Worm (Caenorhabditis elegans) whole organism, L2 larva: Measurements from ENCODE around the gene srsx-22.

Experiments used
- R02D3.7 ChIP-seq: fragments of 150-350 bp; optimal IDR thresholded peaks from 2 replicates; lab custom pipeline; 2014; ENCODE audit warnings: missing biosample characterization, missing genetic modification characterization
- aly-2 ChIP-seq: fragments of 150-350 bp; optimal IDR thresholded peaks from 2 replicates; lab custom pipeline; 2014; ENCODE audit warnings: missing biosample characterization, missing genetic modification characterization
- ama-1 ChIP-seq: fragments of 150-350 bp; optimal IDR thresholded peaks from 2 replicates; lab custom pipeline; 2018; ENCODE audit warnings: inconsistent platforms
- blmp-1 ChIP-seq: sonication (generic microtip); optimal IDR thresholded peaks from 2 replicates; lab custom pipeline; 2017; ENCODE audit warnings: missing genetic modification characterization, mild to moderate bottlenecking, missing compliant biosample characterization, antibody characterized with exemption, moderate library complexity; ENCODE audit not compliant: insufficient read depth
- elt-1 ChIP-seq: fragments of 150-350 bp; optimal IDR thresholded peaks from 2 replicates; lab custom pipeline; 2014; ENCODE audit warnings: missing biosample characterization, missing genetic modification characterization
- fos-1 ChIP-seq: fragments of 150-350 bp; optimal IDR thresholded peaks from 2 replicates; lab custom pipeline; 2014; ENCODE audit warnings: missing biosample characterization, missing genetic modification characterization
- lin-11 ChIP-seq: fragments of 150-350 bp; sonication (generic microtip); optimal IDR thresholded peaks from 2 replicates; lab custom pipeline; 2014; ENCODE audit warnings: missing biosample characterization, missing genetic modification characterization, inconsistent platforms, mixed read lengths
- nhr-11 ChIP-seq: fragments of 150-350 bp; optimal IDR thresholded peaks from 2 replicates; lab custom pipeline; 2014; ENCODE audit warnings: missing biosample characterization, missing genetic modification characterization
- nhr-6 ChIP-seq: fragments of 150-350 bp; optimal IDR thresholded peaks from 2 replicates; lab custom pipeline; 2014; ENCODE audit warnings: missing biosample characterization, missing genetic modification characterization
- nhr-77 ChIP-seq: fragments of 150-350 bp; optimal IDR thresholded peaks from 2 replicates; lab custom pipeline; 2014; ENCODE audit warnings: missing biosample characterization, missing genetic modification characterization
- peb-1 ChIP-seq: fragments of 150-350 bp; optimal IDR thresholded peaks from 2 replicates; lab custom pipeline; 2014; ENCODE audit warnings: missing biosample characterization, missing genetic modification characterization
- ztf-4 ChIP-seq: fragments of 150-350 bp; optimal IDR thresholded peaks from 2 replicates; lab custom pipeline; 2014; ENCODE audit warnings: missing biosample characterization, missing genetic modification characterization

DNA sequence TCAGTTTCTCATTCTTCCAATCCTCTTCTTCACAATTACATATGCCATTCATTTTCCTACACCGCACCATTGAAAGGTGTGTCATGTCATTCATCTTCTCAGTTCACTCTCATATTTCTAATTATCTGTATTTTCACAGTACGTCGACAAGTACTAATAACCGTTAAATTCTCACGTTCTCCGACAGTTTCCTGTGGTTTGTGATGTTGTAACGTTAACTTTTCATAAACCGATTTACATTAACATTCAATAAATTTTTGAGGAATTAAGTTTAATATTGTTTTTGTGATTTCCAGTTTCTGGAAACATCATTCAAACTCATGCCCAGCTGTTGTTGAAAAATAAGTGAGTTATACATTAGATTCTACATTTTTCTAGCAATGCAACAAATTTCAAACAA, 17.1 kb upstream of the srsx-22 start, which contains the start of gene tmd-2:
- TF ChIP-seq nhr-77 (tag; lab: Kevin White, UChicago): no peak
- no peak for TF ChIP-seq blmp-1 (tag; lab: Kevin White, UChicago)
- no peak for TF ChIP-seq aly-2 (tag; lab: Kevin White, UChicago)
- no peak for TF ChIP-seq lin-11 (tag; lab: Kevin White, UChicago)
- TF ChIP-seq R02D3.7 (tag; lab: Kevin White, UChicago): no peak
- TF ChIP-seq nhr-6 (tag; lab: Kevin White, UChicago): no peak
- no peak for TF ChIP-seq peb-1 (tag; lab: Kevin White, UChicago)
- no peak for TF ChIP-seq ztf-4
- no peak for TF ChIP-seq ama-1
- no peak for TF ChIP-seq nhr-11
- no peak for TF ChIP-seq fos-1 (tag; lab: Kevin White, UChicago)
- no peak for TF ChIP-seq elt-1 (tag; lab: Kevin White, UChicago)
